Fruit fly (Drosophila melanogaster) whole organism, prepupa: ENCODE results near the gene Cog3.
A peak's percentile ranks its signal among the peaks of the same experiment; 100 is the strongest.

Source experiments
- Blimp-1 ChIP-seq: fragments of 200-800 bp; sonication (Bioruptor generic); optimal IDR thresholded peaks from 3 replicates; lab custom pipeline; 2017; ENCODE audit warnings: missing biosample characterization, missing genetic modification characterization, mild to moderate bottlenecking, moderate library complexity, missing genetic modification reagents
- CG10631 ChIP-seq: fragments of 200-800 bp; sonication (Bioruptor generic); optimal IDR thresholded peaks from 2 replicates; lab custom pipeline; 2016; ENCODE audit warnings: missing biosample characterization, missing genetic modification characterization
- CG10669 ChIP-seq: fragments of 200-800 bp; sonication (Bioruptor generic); optimal IDR thresholded peaks from 3 replicates; lab custom pipeline; 2018; ENCODE audit warnings: missing biosample characterization, mild to moderate bottlenecking, missing genetic modification characterization, moderate library complexity
- CG11294 ChIP-seq: fragments of 200-800 bp; sonication (Bioruptor generic); IDR thresholded peaks from 2 replicates; pipeline ENCODE4 v1.3.6; 2022; ENCODE audit warnings: missing biosample characterization, missing genetic modification characterization
- CG11762 ChIP-seq: fragments of 200-800 bp; sonication (Bioruptor generic); optimal IDR thresholded peaks from 3 replicates; lab custom pipeline; 2016; ENCODE audit warnings: missing biosample characterization, missing genetic modification characterization; ENCODE audit not compliant: insufficient read depth
- CG11902 ChIP-seq: fragments of 200-800 bp; sonication (Bioruptor generic); optimal IDR thresholded peaks from 3 replicates; lab custom pipeline; 2016; ENCODE audit warnings: missing biosample characterization, missing genetic modification characterization
- CG15336 ChIP-seq: fragments of 200-800 bp; sonication (Bioruptor generic); IDR thresholded peaks from 2 replicates; pipeline ENCODE4 v1.3.6; 2022; ENCODE audit warnings: missing biosample characterization, missing genetic modification characterization
- CG1621 ChIP-seq: fragments of 200-800 bp; sonication (Bioruptor generic); optimal IDR thresholded peaks from 3 replicates; lab custom pipeline; 2018; ENCODE audit warnings: missing biosample characterization, mild to moderate bottlenecking, missing genetic modification characterization
- CG16779 ChIP-seq: fragments of 200-800 bp; sonication (Bioruptor generic); optimal IDR thresholded peaks from 3 replicates; lab custom pipeline; 2017; ENCODE audit warnings: missing biosample characterization, mild to moderate bottlenecking, missing genetic modification characterization
- CG3032 ChIP-seq: fragments of 200-800 bp; optimal IDR thresholded peaks from 2 replicates; lab custom pipeline; 2019; ENCODE audit warnings: missing biosample characterization, mild to moderate bottlenecking, missing genetic modification characterization, moderate library complexity
- CG34406 ChIP-seq: fragments of 200-800 bp; sonication (Bioruptor generic); optimal IDR thresholded peaks from 3 replicates; lab custom pipeline; 2016; ENCODE audit warnings: missing biosample characterization, missing genetic modification characterization
- CG3919 ChIP-seq: fragments of 200-800 bp; sonication (Bioruptor generic); optimal IDR thresholded peaks from 3 replicates; lab custom pipeline; 2016; ENCODE audit warnings: missing biosample characterization, missing genetic modification characterization
- CG6163 ChIP-seq: fragments of 200-800 bp; sonication (Bioruptor generic); IDR thresholded peaks from 3 replicates; pipeline ENCODE4 v1.3.6; 2022; ENCODE audit warnings: missing biosample characterization, missing genetic modification characterization
- CG6276 ChIP-seq: fragments of 200-800 bp; sonication (Bioruptor generic); optimal IDR thresholded peaks from 2 replicates; lab custom pipeline; 2017; ENCODE audit warnings: missing biosample characterization, mild to moderate bottlenecking, missing genetic modification characterization
- CG6792 ChIP-seq: fragments of 200-800 bp; sonication (Bioruptor generic); optimal IDR thresholded peaks from 3 replicates; lab custom pipeline; 2016; ENCODE audit warnings: missing biosample characterization, missing genetic modification characterization
- CG6808 ChIP-seq: fragments of 200-800 bp; sonication (Bioruptor generic); optimal IDR thresholded peaks from 3 replicates; lab custom pipeline; 2017; ENCODE audit warnings: missing biosample characterization, missing genetic modification characterization, mild to moderate bottlenecking, moderate library complexity, missing genetic modification reagents
- CG6854 ChIP-seq: fragments of 200-800 bp; sonication (Bioruptor generic); optimal IDR thresholded peaks from 2 replicates; lab custom pipeline; 2017; ENCODE audit warnings: missing biosample characterization, mild to moderate bottlenecking, missing genetic modification characterization
- CG7368 ChIP-seq: fragments of 200-800 bp; sonication (Bioruptor generic); optimal IDR thresholded peaks from 3 replicates; lab custom pipeline; 2016; ENCODE audit warnings: missing biosample characterization, missing genetic modification characterization
- CG8319 ChIP-seq: fragments of 200-800 bp; sonication (Bioruptor generic); optimal IDR thresholded peaks from 3 replicates; lab custom pipeline; 2016; ENCODE audit warnings: missing biosample characterization, missing genetic modification characterization
- CG8632 ChIP-seq: fragments of 200-800 bp; sonication (Bioruptor generic); optimal IDR thresholded peaks from 3 replicates; lab custom pipeline; 2016; ENCODE audit warnings: missing biosample characterization, missing genetic modification characterization
- Eip78C ChIP-seq: fragments of 200-800 bp; sonication (Bioruptor generic); peaks from one replicate; lab custom pipeline; 2016; ENCODE audit warnings: missing biosample characterization, missing genetic modification characterization
- Eip93F ChIP-seq: fragments of 200-800 bp; sonication (Bioruptor generic); optimal IDR thresholded peaks from 2 replicates; lab custom pipeline; 2016; ENCODE audit warnings: missing biosample characterization, mild to moderate bottlenecking, missing genetic modification characterization
- Ets21C ChIP-seq: fragments of 200-800 bp; sonication (Bioruptor generic); optimal IDR thresholded peaks from 3 replicates; lab custom pipeline; 2016; ENCODE audit warnings: missing biosample characterization, missing genetic modification characterization
- Ets96B ChIP-seq: fragments of 200-800 bp; optimal IDR thresholded peaks from 2 replicates; lab custom pipeline; 2019; ENCODE audit warnings: missing biosample characterization, mild to moderate bottlenecking, missing genetic modification characterization, moderate library complexity
- Gug ChIP-seq: fragments of 200-800 bp; sonication (Bioruptor generic); IDR thresholded peaks from 2 replicates; pipeline ENCODE4 v1.3.6; 2022; ENCODE audit warnings: missing biosample characterization, missing genetic modification characterization
- Hr38 ChIP-seq: sonication (Bioruptor generic); optimal IDR thresholded peaks from 2 replicates; lab custom pipeline; 2016; ENCODE audit warnings: missing biosample characterization, missing genetic modification characterization
- Hr4 ChIP-seq: fragments of 200-800 bp; sonication (Bioruptor generic); optimal IDR thresholded peaks from 3 replicates; lab custom pipeline; 2016; ENCODE audit warnings: missing biosample characterization, missing genetic modification characterization
- Lpt ChIP-seq: fragments of 200-800 bp; sonication (Bioruptor generic); optimal IDR thresholded peaks from 3 replicates; lab custom pipeline; 2016; ENCODE audit warnings: missing biosample characterization, missing genetic modification characterization
- Sox102F ChIP-seq: fragments of 200-800 bp; sonication (Bioruptor generic); optimal IDR thresholded peaks from 2 replicates; lab custom pipeline; 2016; ENCODE audit warnings: missing biosample characterization, mild to moderate bottlenecking, missing genetic modification characterization
- Sox15 ChIP-seq: fragments of 200-800 bp; sonication (Bioruptor generic); optimal IDR thresholded peaks from 3 replicates; lab custom pipeline; 2016; ENCODE audit warnings: missing biosample characterization, missing genetic modification characterization
- acj6 ChIP-seq: fragments of 200-800 bp; sonication (Bioruptor generic); optimal IDR thresholded peaks from 3 replicates; lab custom pipeline; 2016; ENCODE audit warnings: missing biosample characterization, missing genetic modification characterization
- cyc ChIP-seq: fragments of 200-800 bp; sonication (Bioruptor generic); optimal IDR thresholded peaks from 3 replicates; lab custom pipeline; 2016; ENCODE audit warnings: missing biosample characterization, missing genetic modification characterization
- dac ChIP-seq: fragments of 200-800 bp; sonication (Bioruptor generic); optimal IDR thresholded peaks from 2 replicates; lab custom pipeline; 2017; ENCODE audit warnings: missing biosample characterization, mild to moderate bottlenecking, missing genetic modification characterization
- dsx ChIP-seq: fragments of 200-800 bp; optimal IDR thresholded peaks from 3 replicates; lab custom pipeline; 2019; ENCODE audit warnings: missing biosample characterization, mild to moderate bottlenecking, missing genetic modification characterization, moderate library complexity; ENCODE audit not compliant: poor library complexity, severe bottlenecking
- eg ChIP-seq: fragments of 200-800 bp; sonication (Bioruptor generic); IDR thresholded peaks from 3 replicates; pipeline ENCODE4 v1.3.6; 2022; ENCODE audit warnings: missing biosample characterization, missing genetic modification characterization
- fd85E ChIP-seq: fragments of 200-800 bp; sonication (Bioruptor generic); optimal IDR thresholded peaks from 3 replicates; lab custom pipeline; 2016; ENCODE audit warnings: missing biosample characterization, missing genetic modification characterization
- fkh ChIP-seq: fragments of 200-800 bp; sonication (Bioruptor generic); optimal IDR thresholded peaks from 3 replicates; lab custom pipeline; 2017; ENCODE audit warnings: missing biosample characterization, mild to moderate bottlenecking, missing genetic modification characterization, moderate library complexity
- lz ChIP-seq: fragments of 200-800 bp; sonication (Bioruptor generic); optimal IDR thresholded peaks from 3 replicates; lab custom pipeline; 2016; ENCODE audit warnings: missing biosample characterization, missing genetic modification characterization
- net ChIP-seq: fragments of 200-800 bp; sonication (Bioruptor generic); optimal IDR thresholded peaks from 3 replicates; lab custom pipeline; 2016; ENCODE audit warnings: missing biosample characterization, missing genetic modification characterization
- pdm3 ChIP-seq: fragments of 200-800 bp; sonication (Bioruptor generic); optimal IDR thresholded peaks from 3 replicates; lab custom pipeline; 2016; ENCODE audit warnings: missing biosample characterization, missing genetic modification characterization
- salr ChIP-seq, 2 experiments: fragments of 200-800 bp; sonication (Bioruptor generic); optimal IDR thresholded peaks; 3 replicates each; lab custom pipeline; 2016 to 2018; ENCODE audit warnings: missing biosample characterization in 2 of 2, missing genetic modification characterization in 2 of 2, mild to moderate bottlenecking in 1 of 2
- spab ChIP-seq: fragments of 200-800 bp; sonication (Bioruptor generic); optimal IDR thresholded peaks from 2 replicates; lab custom pipeline; 2017; ENCODE audit warnings: missing biosample characterization, mild to moderate bottlenecking, missing genetic modification characterization, missing genetic modification reagents
- ss ChIP-seq, 2 experiments: fragments of 200-800 bp; sonication (Bioruptor generic); optimal IDR thresholded peaks; 2 replicates in 1 of 2; 3 replicates in 1 of 2; lab custom pipeline; 2017 to 2018; ENCODE audit warnings: mild to moderate bottlenecking in 2 of 2, missing biosample characterization in 2 of 2, missing genetic modification characterization in 2 of 2, moderate library complexity in 1 of 2
- svp ChIP-seq: fragments of 200-800 bp; sonication (Bioruptor generic); peaks from one replicate; lab custom pipeline; 2016; ENCODE audit warnings: missing biosample characterization, missing genetic modification characterization

Gene Cog3

dm6 chr2L:3425947-3426346 lies 30.9 kb downstream of the Cog3 start:
- TF ChIP-seq CG3032 (tag; lab: Kevin White, UChicago) (peak; percentile 33), salr (GFP tag; optimal IDR thresholded peaks at IDR 0.05; lab: Kevin White, UChicago) (no peak)

- peak; percentile 6; the same call in 1 of the 3 replicates for TF ChIP-seq CG6163 (GFP tag; lab: Robert Waterston, UW)
- TF ChIP-seq Blimp-1 (GFP tag; lab: Kevin White, UChicago), result no peak
- no peak for TF ChIP-seq Sox15 (GFP tag; lab: Kevin White, UChicago)
- peak; percentile 10 for TF ChIP-seq CG3919 (GFP tag; lab: Kevin White, UChicago)
- 0 out of 2 replicates have a peak, but pooled peaks have one; percentile 9 for TF ChIP-seq CG15336
- TF ChIP-seq CG6276, result no peak
- no peak for TF ChIP-seq CG11902 (GFP tag; lab: Kevin White, UChicago)
- TF ChIP-seq CG3032 (tag; lab: Kevin White, UChicago), result no peak
- no peak for TF ChIP-seq Hr38 (GFP tag; lab: Kevin White, UChicago)
- TF ChIP-seq CG8319 (GFP tag; lab: Kevin White, UChicago), result no peak
- TF ChIP-seq Ets96B, result no peak
- TF ChIP-seq CG6792 (GFP tag; lab: Kevin White, UChicago), result no peak
- no peak for TF ChIP-seq CG7368
- peak; percentile 13; the same call in 1 of the 3 replicates for TF ChIP-seq eg (GFP tag; lab: Robert Waterston, UW)
- no peak for TF ChIP-seq net (GFP tag; lab: Kevin White, UChicago)
- TF ChIP-seq ss (GFP tag; optimal IDR thresholded peaks at IDR 0.05; lab: Kevin White, UChicago), result no peak
- peak; percentile 50 for TF ChIP-seq Eip78C
These were observed 34.1 kb downstream of the Cog3 start for dm6 chr2L:3422753-3423152.

dm6 chr2L:3417613-3418012 lies 39.3 kb downstream of the Cog3 start:
- TF ChIP-seq svp (GFP tag; lab: Kevin White, UChicago) (peak; percentile 4), cyc (GFP tag; lab: Kevin White, UChicago) (no peak)

dm6 chr2L:3416527-3417304 lies 40.1 kb downstream of the Cog3 start, which contains the start of gene CG31952:
Gene CG31952 (plus strand): TSS chr2L:3416693.
- TF ChIP-seq CG6808, result peak; percentile 91
- peak; percentile 21 for TF ChIP-seq CG10669
- peak; percentile 42 for TF ChIP-seq CG3919 (GFP tag; lab: Kevin White, UChicago)
- TF ChIP-seq Eip78C, result peak; percentile 91
- TF ChIP-seq spab, result no peak
- TF ChIP-seq lz (GFP tag; lab: Kevin White, UChicago), result no peak
- no peak for TF ChIP-seq dsx (GFP tag; lab: Kevin White, UChicago)
- peak; percentile 33 for TF ChIP-seq Blimp-1 (GFP tag; lab: Kevin White, UChicago)
- TF ChIP-seq Ets21C (GFP tag; lab: Kevin White, UChicago), result no peak
- peak; percentile 35 for TF ChIP-seq Ets96B
- no peak for TF ChIP-seq CG10631 (GFP tag; lab: Kevin White, UChicago)
- no peak for TF ChIP-seq CG8319 (GFP tag; lab: Kevin White, UChicago)
- peak; percentile 23 for TF ChIP-seq CG34406 (GFP tag; lab: Kevin White, UChicago)
- peak in 1 of 2 experiments; percentile 37 for TF ChIP-seq ss (GFP tag; optimal IDR thresholded peaks at IDR 0.05; lab: Kevin White, UChicago)
- TF ChIP-seq CG1621 (tag; lab: Kevin White, UChicago), result no peak
- TF ChIP-seq fkh (GFP tag; lab: Kevin White, UChicago), result no peak
- no peak for TF ChIP-seq Sox102F (GFP tag; lab: Kevin White, UChicago)
- TF ChIP-seq Gug, result no peak
- TF ChIP-seq Lpt (GFP tag; lab: Kevin White, UChicago), result no peak
- peak; percentile 38 for TF ChIP-seq CG8632
- no peak for TF ChIP-seq Hr38 (GFP tag; lab: Kevin White, UChicago)
- TF ChIP-seq CG6854 (GFP tag; lab: Kevin White, UChicago), result no peak
- TF ChIP-seq CG16779 (tag; lab: Kevin White, UChicago), result no peak
- no peak for TF ChIP-seq CG11762
- peak; percentile 69 for TF ChIP-seq CG15336
- no peak for TF ChIP-seq dac (GFP tag; lab: Kevin White, UChicago)
- no peak for TF ChIP-seq CG11294
- TF ChIP-seq pdm3, result peak; percentile 11
- TF ChIP-seq acj6 (GFP tag; lab: Kevin White, UChicago), result peak; percentile 47
- no peak for TF ChIP-seq fd85E (GFP tag; lab: Kevin White, UChicago)
- no peak for TF ChIP-seq Eip93F (GFP tag; lab: Kevin White, UChicago)
- TF ChIP-seq Hr4 (GFP tag; lab: Kevin White, UChicago), result peak; percentile 22
